Fruit fly (Drosophila melanogaster): ENCODE data around the gene emc.

emc gene

DNA sequence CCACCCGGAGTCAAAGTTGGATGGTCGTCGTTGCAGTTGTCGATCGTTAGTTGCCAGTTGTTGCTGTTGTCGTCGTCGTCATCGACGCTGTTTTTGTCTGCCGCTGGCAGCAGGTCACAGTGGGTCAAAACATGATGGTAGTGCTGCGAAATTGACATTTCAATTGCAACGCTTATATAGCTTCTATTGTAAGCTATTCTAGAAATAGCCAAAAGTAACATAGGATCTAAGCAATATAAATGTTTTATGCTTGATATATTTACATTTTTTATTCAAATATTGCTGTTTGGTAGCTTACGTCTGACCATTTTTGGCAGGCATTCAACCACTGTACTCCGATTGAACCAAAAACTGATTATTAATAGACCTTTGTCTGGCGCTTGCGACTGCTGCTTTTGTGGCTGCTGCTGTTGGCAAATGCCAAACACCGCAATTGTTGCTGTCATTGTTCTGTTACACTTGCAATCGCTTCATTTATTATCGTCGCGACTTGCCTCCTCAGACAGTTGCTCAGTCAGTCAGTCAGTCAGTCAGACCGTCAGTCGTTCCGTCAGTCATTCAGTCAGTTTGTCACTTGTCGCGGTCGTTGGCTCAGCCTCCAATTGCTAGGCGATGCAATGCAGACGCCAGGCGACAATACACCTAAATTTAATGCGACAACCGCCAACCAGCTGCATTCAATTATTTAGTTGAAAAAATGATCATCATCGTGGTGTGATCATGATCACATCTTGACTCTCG lies 42.2 kb downstream of the emc start (continued):
- peak; percentile 19 for TF ChIP-seq CG12236 (GFP tag; optimal IDR thresholded peaks at IDR 0.05)
- TF ChIP-seq CG12071 (GFP tag; optimal IDR thresholded peaks at IDR 0.05): peak; percentile 25
- TF ChIP-seq CHES-1-like (GFP tag; optimal IDR thresholded peaks at IDR 0.05): peak; percentile 36
- peak; percentile 29 for TF ChIP-seq jumu (GFP tag; optimal IDR thresholded peaks at IDR 0.05)
- TF ChIP-seq peb (GFP tag; IDR thresholded peaks at IDR 0.05): peak; percentile 32; the same call in 1 of the 2 replicates
- TF ChIP-seq CG9932 (GFP tag; IDR thresholded peaks at IDR 0.05): 0 out of 2 replicates have a peak, but pooled peaks have one; percentile 24
- no peak for TF ChIP-seq sr (GFP tag; IDR thresholded peaks at IDR 0.05)
- peak; percentile 35 for TF ChIP-seq disco-r (GFP tag; optimal IDR thresholded peaks at IDR 0.05)
- peak; percentile 54 for TF ChIP-seq CG4707 (GFP tag; optimal IDR thresholded peaks at IDR 0.05)
- TF ChIP-seq tll (GFP tag; optimal IDR thresholded peaks at IDR 0.05): peak in 1 of 2 experiments; percentile 35
- no peak for TF ChIP-seq toy (GFP tag; IDR thresholded peaks at IDR 0.05)
- peak; percentile 57; the same call in 1 of the 2 replicates for TF ChIP-seq CG14014 (GFP tag; IDR thresholded peaks at IDR 0.05)
- no peak for TF ChIP-seq luna (GFP tag; optimal IDR thresholded peaks at IDR 0.05)
- peak; percentile 5 for TF ChIP-seq tup (GFP tag; optimal IDR thresholded peaks at IDR 0.05)
- no peak for TF ChIP-seq HLH54F (GFP tag; optimal IDR thresholded peaks at IDR 0.05)
- no peak for TF ChIP-seq CG10543 (GFP tag; optimal IDR thresholded peaks at IDR 0.05)
- TF ChIP-seq CoRest (tag; optimal IDR thresholded peaks at IDR 0.05): peak; percentile 74
- peak; percentile 1 for TF ChIP-seq gcm2 (GFP tag; optimal IDR thresholded peaks at IDR 0.05)
- no peak for TF ChIP-seq CG17912 (GFP tag; optimal IDR thresholded peaks at IDR 0.05)
- no peak for TF ChIP-seq h (optimal IDR thresholded peaks at IDR 0.05)
- no peak for TF ChIP-seq fru (optimal IDR thresholded peaks at IDR 0.05)
- peak; percentile 64 for TF ChIP-seq odd (GFP tag; optimal IDR thresholded peaks at IDR 0.05)
- peak; percentile 61 for TF ChIP-seq D19A (tag; optimal IDR thresholded peaks at IDR 0.05)
- TF ChIP-seq CG14860 (GFP tag; IDR thresholded peaks at IDR 0.05; ENCODE audit: partially characterized antibody): peak; percentile 46; the same call in 1 of the 3 replicates
- peak; percentile 70 for TF ChIP-seq CG15269 (tag; optimal IDR thresholded peaks at IDR 0.05)
- peak; percentile 11 for TF ChIP-seq CG4820 (GFP tag; optimal IDR thresholded peaks at IDR 0.05)
- no peak for TF ChIP-seq klu (GFP tag; IDR thresholded peaks at IDR 0.05)
- 0 out of 2 replicates have a peak, but pooled peaks have one; percentile 25 for TF ChIP-seq ap (GFP tag; IDR thresholded peaks at IDR 0.05)
- TF ChIP-seq dpn (GFP tag; optimal IDR thresholded peaks at IDR 0.05): peak; percentile 43
- peak; percentile 29 for TF ChIP-seq Jarid2 (GFP tag; optimal IDR thresholded peaks at IDR 0.05)
- TF ChIP-seq repo (GFP tag; optimal IDR thresholded peaks at IDR 0.05): no peak
- peak; percentile 48; the same call in 1 of the 2 replicates for TF ChIP-seq inv (GFP tag; IDR thresholded peaks at IDR 0.05; ENCODE audit: partially characterized antibody)
- TF ChIP-seq CG4282 (GFP tag; optimal IDR thresholded peaks at IDR 0.05): peak; percentile 29
- no peak for TF ChIP-seq CG12104 (GFP tag; optimal IDR thresholded peaks at IDR 0.05)
- TF ChIP-seq CG31365 (tag; optimal IDR thresholded peaks at IDR 0.05): peak; percentile 0
- TF ChIP-seq Camta (GFP tag; optimal IDR thresholded peaks at IDR 0.05): peak; percentile 53
- no peak for TF ChIP-seq maf-S (GFP tag; optimal IDR thresholded peaks at IDR 0.05)
- peak; percentile 54 for TF ChIP-seq slp2 (GFP tag; optimal IDR thresholded peaks at IDR 0.05)
- no peak for TF ChIP-seq danr (GFP tag; IDR thresholded peaks at IDR 0.05)
- TF ChIP-seq MTF-1 (GFP tag; optimal IDR thresholded peaks at IDR 0.05; ENCODE audit: borderline replicate concordance): peak; percentile 26
- peak; percentile 10 for TF ChIP-seq Dek (tag; optimal IDR thresholded peaks at IDR 0.05)
- TF ChIP-seq CG16779 (GFP tag; IDR thresholded peaks at IDR 0.05): no peak
- TF ChIP-seq Tbp (GFP tag; optimal IDR thresholded peaks at IDR 0.05): no peak
- TF ChIP-seq Atf-2 (GFP tag; optimal IDR thresholded peaks at IDR 0.05): peak; percentile 16
- peak; percentile 76 for TF ChIP-seq CG10979 (tag; optimal IDR thresholded peaks at IDR 0.05)
- TF ChIP-seq sim (GFP tag; IDR thresholded peaks at IDR 0.05): no peak
- TF ChIP-seq CG12299 (tag; optimal IDR thresholded peaks at IDR 0.05): peak; percentile 23
- peak; percentile 81 for TF ChIP-seq dmrt99B (tag; optimal IDR thresholded peaks at IDR 0.05)
- TF ChIP-seq BEAF-32 (GFP tag; optimal IDR thresholded peaks at IDR 0.05): no peak
- TF ChIP-seq CG11456 (GFP tag; IDR thresholded peaks at IDR 0.05): no peak
